Fruit fly (Drosophila melanogaster): Measurements from ENCODE around the gene ssp6.

ssp6 gene

DNA sequence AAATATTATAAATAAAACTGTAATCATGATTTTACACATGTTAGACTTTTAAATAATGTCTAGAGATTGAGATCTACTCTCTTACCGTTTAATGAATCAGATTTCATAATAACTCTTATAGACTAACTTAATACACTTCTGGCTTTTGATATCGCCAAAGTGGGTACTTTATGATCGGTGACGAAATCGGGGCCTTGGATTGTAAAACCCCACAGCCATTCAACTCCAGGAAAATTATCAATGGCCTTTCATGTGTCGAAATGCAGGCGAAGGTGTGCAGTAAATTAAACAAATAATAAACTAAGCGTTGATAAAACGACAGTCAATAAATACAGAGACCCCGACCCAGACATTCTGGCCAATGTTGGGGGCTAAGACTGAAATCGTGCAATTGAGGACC, 40.4 kb upstream of the ssp6 start:
- TF ChIP-seq D19A (tag; optimal IDR thresholded peaks at IDR 0.05) (peak; percentile 30), Nf-YB (GFP tag; optimal IDR thresholded peaks at IDR 0.05) (no peak), sug (tag; optimal IDR thresholded peaks at IDR 0.05) (peak; percentile 26)

DNA sequence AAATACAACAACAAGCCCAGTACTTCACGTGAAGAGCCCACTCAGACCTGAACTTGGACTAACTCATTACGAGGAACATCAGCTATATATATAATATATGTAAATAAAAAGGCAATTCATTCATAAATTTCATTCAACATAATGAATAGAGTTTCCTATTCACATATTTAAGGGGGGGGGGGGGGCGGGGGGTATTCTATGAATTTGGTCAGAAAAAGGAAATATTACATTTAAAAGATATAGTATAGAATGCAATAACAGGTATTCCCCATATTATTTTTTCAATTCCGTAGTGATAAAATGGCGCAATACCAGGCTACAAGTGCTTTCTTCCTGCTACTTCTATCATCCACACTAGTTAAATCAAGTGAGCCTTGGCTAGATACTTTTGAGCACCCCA, 39.7 kb upstream of the ssp6 start, which contains the start of gene CG6462:
TSS of gene CG6462 (plus strand) at position 301 of the 400 bp plus-strand sequence.
- TF ChIP-seq CG8359 (GFP tag; optimal IDR thresholded peaks at IDR 0.05; ENCODE audit: borderline replicate concordance) (no peak), dmrt11E (tag; optimal IDR thresholded peaks at IDR 0.05) (no peak), sens (GFP tag) (peak; percentile 23), CG17829 (tag; optimal IDR thresholded peaks at IDR 0.05) (no peak), dpn (GFP tag; optimal IDR thresholded peaks at IDR 0.05) (no peak), Sry-β (GFP tag; optimal IDR thresholded peaks at IDR 0.05) (no peak), NK7.1 (GFP tag; optimal IDR thresholded peaks at IDR 0.05) (no peak)

DNA sequence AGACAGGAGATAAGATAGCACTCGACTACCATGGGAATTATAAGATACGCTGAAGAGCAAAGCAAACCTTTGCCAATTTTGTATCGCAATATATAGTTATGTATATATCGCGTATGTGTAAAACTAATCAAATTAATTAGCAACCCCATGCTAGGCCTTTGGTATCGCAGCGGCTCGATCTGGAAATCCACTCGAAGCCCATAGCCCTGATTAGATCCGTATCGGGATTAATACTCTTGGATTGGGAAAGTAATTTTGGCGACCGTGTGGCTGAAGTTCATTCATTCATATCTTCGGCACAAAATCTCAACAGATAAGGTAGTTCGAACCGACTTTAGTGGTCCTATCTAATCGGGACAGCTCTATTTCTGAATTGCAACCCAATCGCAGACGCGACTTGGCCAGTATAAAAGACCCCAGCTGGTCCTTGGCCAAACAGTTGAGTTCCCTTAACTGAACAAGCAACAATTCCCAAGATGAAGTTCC, 37.8 kb upstream of the ssp6 start, which contains the start of gene Jon65Aiv:
TSS of gene Jon65Aiv (plus strand) at position 436 of the 486 bp plus-strand sequence.
- TF ChIP-seq CG10462 (GFP tag; optimal IDR thresholded peaks at IDR 0.05) (no peak), CG17328 (GFP tag; IDR thresholded peaks at IDR 0.05) (no peak), CG7963 (GFP tag; IDR thresholded peaks at IDR 0.05; ENCODE audit: partially characterized antibody) (no peak), H2.0 (GFP tag; IDR thresholded peaks at IDR 0.05) (no peak), sug (tag; optimal IDR thresholded peaks at IDR 0.05) (peak; percentile 81), gro (GFP tag; optimal IDR thresholded peaks at IDR 0.05) (peak; percentile 21), CG32532 (GFP tag; IDR thresholded peaks at IDR 0.05) (no peak), pros (GFP tag; optimal IDR thresholded peaks at IDR 0.05) (no peak), dm (GFP tag; optimal IDR thresholded peaks at IDR 0.05) (no peak), dan (GFP tag; IDR thresholded peaks at IDR 0.05) (no peak), CG5180 (GFP tag; optimal IDR thresholded peaks at IDR 0.05) (no peak), CG31224 (GFP tag; IDR thresholded peaks at IDR 0.05) (no peak), Deaf1 (tag; optimal IDR thresholded peaks at IDR 0.05) (no peak), grn (GFP tag; optimal IDR thresholded peaks at IDR 0.05) (peak; percentile 98), CG30020 (tag; optimal IDR thresholded peaks at IDR 0.05) (no peak), Atf3 (GFP tag; optimal IDR thresholded peaks at IDR 0.05) (no peak), CG4328 (GFP tag; optimal IDR thresholded peaks at IDR 0.05) (no peak), CG13624 (GFP tag; optimal IDR thresholded peaks at IDR 0.05) (no peak), cad (GFP tag; optimal IDR thresholded peaks at IDR 0.05) (no peak), chn (GFP tag; optimal IDR thresholded peaks at IDR 0.05) (no peak), CG4617 (GFP tag; optimal IDR thresholded peaks at IDR 0.05; ENCODE audit: borderline replicate concordance) (no peak), PHDP (tag; optimal IDR thresholded peaks at IDR 0.05) (no peak), bowl (GFP tag; IDR thresholded peaks at IDR 0.05) (no peak), Fer2 (tag; optimal IDR thresholded peaks at IDR 0.05) (no peak), CG18599 (GFP tag; optimal IDR thresholded peaks at IDR 0.05) (peak; percentile 8), CG6854 (GFP tag; optimal IDR thresholded peaks at IDR 0.05) (no peak), mirr (GFP tag; optimal IDR thresholded peaks at IDR 0.05) (peak; percentile 91), Ets65A (GFP tag) (peak; percentile 20), CG10654 (GFP tag; optimal IDR thresholded peaks at IDR 0.05) (no peak), wdn (GFP tag; IDR thresholded peaks at IDR 0.05) (no peak), ewg (GFP tag; optimal IDR thresholded peaks at IDR 0.05) (no peak), Nf-YB (GFP tag; optimal IDR thresholded peaks at IDR 0.05) (no peak), lilli (GFP tag; optimal IDR thresholded peaks at IDR 0.05) (no peak), sna (GFP tag; IDR thresholded peaks at IDR 0.05; ENCODE audit: partially characterized antibody) (no peak), pb (GFP tag; optimal IDR thresholded peaks at IDR 0.05) (no peak), odd (GFP tag; optimal IDR thresholded peaks at IDR 0.05) (no peak), NC2β (GFP tag; optimal IDR thresholded peaks at IDR 0.05) (no peak), fd3F (GFP tag; optimal IDR thresholded peaks at IDR 0.05) (no peak), btn (GFP tag; optimal IDR thresholded peaks at IDR 0.05) (no peak), Hey (tag; optimal IDR thresholded peaks at IDR 0.05) (peak; percentile 74)

All from whole organism, embryonic.